Worm (Caenorhabditis elegans): ENCODE results near the gene C25A8.2.

- TF ChIP-seq dmd-4 (tag; optimal IDR thresholded peaks at IDR 0.05; ENCODE audit: borderline replicate concordance): no peak
- no peak for TF ChIP-seq pag-3 (tag; optimal IDR thresholded peaks at IDR 0.05; ENCODE audit: borderline replicate concordance)
Observed at ce11 chrIV:7036790-7037189, 27.2 kb downstream of the C25A8.2 start, which contains the start of gene ufl-1.

All from whole organism, late embryonic.